Fruit fly (Drosophila melanogaster): ENCODE results near the gene CG6026.

DNA sequence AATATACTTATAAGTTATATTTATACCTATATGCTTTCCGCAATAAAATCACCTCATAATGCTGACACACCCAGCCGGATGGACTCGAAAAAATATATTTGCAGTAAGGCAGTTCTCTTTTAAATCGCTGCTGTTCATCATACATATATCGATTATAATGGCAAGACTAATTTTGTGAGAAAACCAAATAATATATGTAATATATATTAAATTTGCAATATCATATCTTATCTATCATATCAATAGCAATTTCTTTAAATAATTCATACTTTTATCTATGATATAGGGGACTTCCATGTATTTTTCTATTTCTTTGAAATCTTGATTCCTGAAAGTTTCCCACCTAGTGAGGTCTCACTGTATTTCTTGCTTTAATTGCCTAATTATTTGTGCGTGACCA lies 29.2 kb downstream of the CG6026 start:
- TF ChIP-seq psq (optimal IDR thresholded peaks at IDR 0.05) (no peak), Myc (optimal IDR thresholded peaks at IDR 0.05) (no peak), insv (optimal IDR thresholded peaks at IDR 0.05) (no peak), Sin3A (optimal IDR thresholded peaks at IDR 0.05) (no peak), h (optimal IDR thresholded peaks at IDR 0.05) (no peak)
